Fruit fly (Drosophila melanogaster) whole organism, embryonic: ENCODE measurements around the gene SdhC.

Experiments
- Aef1 ChIP-seq: fragments of 200-800 bp; sonication (Bioruptor generic); IDR thresholded peaks from 3 replicates; pipeline ENCODE4 v1.3.6; 2022; ENCODE audit warnings: missing biosample characterization, missing genetic modification characterization
- Asciz ChIP-seq: fragments of 200-800 bp; sonication (Bioruptor generic); optimal IDR thresholded peaks from 2 replicates; lab custom pipeline; 2017; ENCODE audit warnings: missing biosample characterization, mild to moderate bottlenecking, missing genetic modification characterization, missing genetic modification reagents
- Awh ChIP-seq: fragments of 200-800 bp; sonication (Bioruptor generic); IDR thresholded peaks from 2 replicates; pipeline ENCODE4, ENCODE4 v1.3.6; 2022; ENCODE audit warnings: missing biosample characterization, missing genetic modification characterization
- CG11247 ChIP-seq: fragments of 200-800 bp; sonication (Bioruptor generic); IDR thresholded peaks from 2 replicates; pipeline ENCODE4 v1.3.6; 2022; ENCODE audit warnings: missing biosample characterization, missing genetic modification characterization
- CG14710 ChIP-seq: fragments of 200-800 bp; sonication (Bioruptor generic); optimal IDR thresholded peaks from 3 replicates; lab custom pipeline; 2019; ENCODE audit warnings: missing biosample characterization, mild to moderate bottlenecking, missing genetic modification characterization, moderate library complexity
- CG15073 ChIP-seq: fragments of 200-800 bp; sonication (Bioruptor generic); optimal IDR thresholded peaks from 2 replicates; lab custom pipeline; 2016; ENCODE audit warnings: missing biosample characterization, missing genetic modification characterization
- CG16779 ChIP-seq: fragments of 200-800 bp; sonication (Bioruptor generic); IDR thresholded peaks from 2 replicates; pipeline ENCODE4 v1.3.6; 2022; ENCODE audit warnings: missing biosample characterization, missing genetic modification characterization
- CG18764 ChIP-seq: fragments of 200-800 bp; sonication (Bioruptor generic); optimal IDR thresholded peaks from 3 replicates; lab custom pipeline; 2016; ENCODE audit warnings: missing biosample characterization, missing genetic modification characterization
- CG2129 ChIP-seq: fragments of 200-800 bp; sonication (Bioruptor generic); IDR thresholded peaks from 2 replicates; pipeline ENCODE4 v1.3.6; 2022; ENCODE audit warnings: missing biosample characterization, missing genetic modification characterization; ENCODE audit not compliant: partially characterized antibody
- CG30431 ChIP-seq: fragments of 200-800 bp; sonication (Bioruptor generic); optimal IDR thresholded peaks from 2 replicates; lab custom pipeline; 2017; ENCODE audit warnings: missing biosample characterization, missing genetic modification characterization
- CG3065 ChIP-seq: fragments of 200-800 bp; sonication (Bioruptor generic); optimal IDR thresholded peaks from 2 replicates; lab custom pipeline; 2016; ENCODE audit warnings: missing biosample characterization, missing genetic modification characterization
- CG32772 ChIP-seq: fragments of 200-800 bp; sonication (Bioruptor generic); IDR thresholded peaks from 2 replicates; pipeline ENCODE4 v1.3.6; 2022; ENCODE audit warnings: missing biosample characterization, missing genetic modification characterization
- CG33213 ChIP-seq: fragments of 200-800 bp; sonication (Bioruptor generic); optimal IDR thresholded peaks from 3 replicates; lab custom pipeline; 2016; ENCODE audit warnings: missing biosample characterization, missing genetic modification characterization
- CG4282 ChIP-seq: fragments of 200-800 bp; sonication (Bioruptor generic); optimal IDR thresholded peaks from 2 replicates; lab custom pipeline; 2016; ENCODE audit warnings: missing biosample characterization, missing genetic modification characterization
- CG5180 ChIP-seq: fragments of 200-800 bp; sonication (Bioruptor generic); optimal IDR thresholded peaks from 3 replicates; lab custom pipeline; 2017; ENCODE audit warnings: missing biosample characterization, missing genetic modification characterization, mild to moderate bottlenecking, moderate library complexity, missing genetic modification reagents
- CG6254 ChIP-seq: fragments of 200-800 bp; sonication (Bioruptor generic); optimal IDR thresholded peaks from 3 replicates; lab custom pipeline; 2017; ENCODE audit warnings: mild to moderate bottlenecking, missing biosample characterization, missing genetic modification reagents, missing genetic modification characterization
- CG6689 ChIP-seq: fragments of 200-800 bp; sonication (Bioruptor generic); IDR thresholded peaks from 2 replicates; pipeline ENCODE4 v1.3.6; 2022; ENCODE audit warnings: missing biosample characterization, missing genetic modification characterization
- CG8478 ChIP-seq: fragments of >200 bp; optimal IDR thresholded peaks from 2 replicates; lab custom pipeline; 2018
- CG9437 ChIP-seq: fragments of 200-800 bp; sonication (Bioruptor generic); optimal IDR thresholded peaks from 2 replicates; lab custom pipeline; 2018; ENCODE audit warnings: missing biosample characterization, mild to moderate bottlenecking, missing genetic modification characterization
- GATAe ChIP-seq: fragments of 200-800 bp; sonication (Bioruptor generic); conservative IDR thresholded peaks from 2 replicates; pipeline ENCODE4 v1.3.6; 2022; ENCODE audit warnings: missing biosample characterization, missing genetic modification characterization
- HLH54F ChIP-seq: fragments of 200-800 bp; sonication (Bioruptor generic); optimal IDR thresholded peaks from 3 replicates; lab custom pipeline; 2016; ENCODE audit warnings: missing biosample characterization, missing genetic modification characterization
- HmgZ ChIP-seq: fragments of 200-800 bp; sonication (Bioruptor generic); optimal IDR thresholded peaks from 2 replicates; lab custom pipeline; 2018; ENCODE audit warnings: missing biosample characterization, mild to moderate bottlenecking, missing genetic modification characterization
- Lhr ChIP-seq: fragments of 200-800 bp; sonication (Bioruptor generic); optimal IDR thresholded peaks from 3 replicates; lab custom pipeline; 2017; ENCODE audit warnings: mild to moderate bottlenecking, missing biosample characterization, missing genetic modification reagents, missing genetic modification characterization
- MTF-1 ChIP-seq: fragments of 200-800 bp; sonication (Bioruptor generic); optimal IDR thresholded peaks from 2 replicates; lab custom pipeline; 2018; ENCODE audit warnings: missing biosample characterization, mild to moderate bottlenecking, missing genetic modification characterization, borderline replicate concordance
- Mad ChIP-seq: fragments of 200-800 bp; sonication (Bioruptor generic); optimal IDR thresholded peaks from 2 replicates; lab custom pipeline; 2016; ENCODE audit warnings: missing biosample characterization, missing genetic modification characterization
- PHDP ChIP-seq: fragments of 200-800 bp; sonication (Bioruptor generic); optimal IDR thresholded peaks from 3 replicates; lab custom pipeline; 2018; ENCODE audit warnings: missing biosample characterization, mild to moderate bottlenecking, missing genetic modification characterization, moderate library complexity
- Ptx1 ChIP-seq: fragments of 200-800 bp; sonication (Bioruptor generic); IDR thresholded peaks from 2 replicates; pipeline ENCODE4 v1.3.6; 2022; ENCODE audit warnings: missing biosample characterization, missing genetic modification characterization
- Side ChIP-seq: fragments of 200-800 bp; sonication (Bioruptor generic); optimal IDR thresholded peaks from 2 replicates; lab custom pipeline; 2016; ENCODE audit warnings: missing biosample characterization, missing genetic modification characterization
- Stat92E ChIP-seq, 3 experiments: fragments of >200 bp in 2 of 3; fragments of 200-800 bp in 1 of 3; sonication (Bioruptor generic) in 1 of 3; optimal IDR thresholded peaks; 2 replicates each; lab custom pipeline; 2017 to 2019; ENCODE audit warnings: missing biosample characterization in 3 of 3, missing genetic modification characterization in 3 of 3, mild to moderate bottlenecking in 1 of 3, moderate library complexity in 1 of 3
- Usf ChIP-seq: fragments of 200-800 bp; sonication (Bioruptor generic); optimal IDR thresholded peaks from 2 replicates; lab custom pipeline; 2017; ENCODE audit warnings: missing genotype, missing biosample characterization, missing genetic modification characterization
- Xbp1 ChIP-seq: fragments of 200-800 bp; sonication (Bioruptor generic); optimal IDR thresholded peaks from 3 replicates; lab custom pipeline; 2016; ENCODE audit warnings: missing biosample characterization, mild to moderate bottlenecking, missing genetic modification characterization
- aop ChIP-seq: fragments of 200-800 bp; sonication (Bioruptor generic); IDR thresholded peaks from 2 replicates; pipeline ENCODE4 v1.3.6; 2022; ENCODE audit warnings: missing biosample characterization, missing genetic modification characterization
- ap ChIP-seq: fragments of 200-800 bp; sonication (Bioruptor generic); IDR thresholded peaks from 2 replicates; pipeline ENCODE4 v1.3.6; 2022; ENCODE audit warnings: missing biosample characterization, missing genetic modification characterization
- ato ChIP-seq: fragments of 200-800 bp; sonication (Bioruptor generic); IDR thresholded peaks from 2 replicates; pipeline ENCODE4 v1.3.6; 2022; ENCODE audit warnings: missing biosample characterization, missing genetic modification characterization; ENCODE audit not compliant: partially characterized antibody
- bbx ChIP-seq: fragments of 200-800 bp; sonication (Bioruptor generic); IDR thresholded peaks from 2 replicates; pipeline ENCODE4 v1.3.6; 2022; ENCODE audit warnings: missing biosample characterization, missing genetic modification characterization; ENCODE audit not compliant: partially characterized antibody
- cato ChIP-seq: fragments of 200-800 bp; sonication (Bioruptor generic); optimal IDR thresholded peaks from 2 replicates; lab custom pipeline; 2016; ENCODE audit warnings: missing biosample characterization, missing genetic modification characterization, borderline replicate concordance
- caup ChIP-seq: fragments of 200-800 bp; sonication (Bioruptor generic); optimal IDR thresholded peaks from 3 replicates; lab custom pipeline; 2017; ENCODE audit warnings: missing biosample characterization, mild to moderate bottlenecking, missing genetic modification characterization, moderate library complexity; ENCODE audit not compliant: severe bottlenecking
- cg ChIP-seq: fragments of 200-800 bp; sonication (Bioruptor generic); optimal IDR thresholded peaks from 3 replicates; lab custom pipeline; 2019; ENCODE audit warnings: missing biosample characterization, mild to moderate bottlenecking, missing genetic modification characterization, moderate library complexity
- dan ChIP-seq: fragments of 200-800 bp; sonication (Bioruptor generic); IDR thresholded peaks from 2 replicates; pipeline ENCODE4 v1.3.6; 2022; ENCODE audit warnings: missing biosample characterization, missing genetic modification characterization
- dm ChIP-seq: fragments of 200-800 bp; sonication (Bioruptor generic); optimal IDR thresholded peaks from 3 replicates; lab custom pipeline; 2016; ENCODE audit warnings: missing biosample characterization, missing genetic modification characterization
- fd3F ChIP-seq: fragments of 200-800 bp; sonication (Bioruptor generic); optimal IDR thresholded peaks from 2 replicates; lab custom pipeline; 2018; ENCODE audit warnings: missing biosample characterization, mild to moderate bottlenecking, missing genetic modification characterization, moderate library complexity
- gce ChIP-seq: fragments of 200-800 bp; sonication (Bioruptor generic); IDR thresholded peaks from 3 replicates; pipeline ENCODE4 v1.3.6; 2022; ENCODE audit warnings: missing biosample characterization, missing genetic modification characterization
- gro ChIP-seq: fragments of 200-800 bp; sonication (Bioruptor generic); optimal IDR thresholded peaks from 2 replicates; lab custom pipeline; 2016; ENCODE audit warnings: missing biosample characterization, missing genetic modification characterization
- klu ChIP-seq: fragments of 200-800 bp; sonication (Bioruptor generic); IDR thresholded peaks from 2 replicates; pipeline ENCODE4 v1.3.6; 2022; ENCODE audit warnings: missing biosample characterization, missing genetic modification characterization
- kni ChIP-seq: fragments of 200-800 bp; sonication (Bioruptor generic); optimal IDR thresholded peaks from 3 replicates; lab custom pipeline; 2017; ENCODE audit warnings: mild to moderate bottlenecking, missing biosample characterization, missing genetic modification reagents, missing genetic modification characterization
- lov ChIP-seq, 2 experiments: fragments of 200-800 bp in 1 of 2; fragments of >200 bp in 1 of 2; sonication (Bioruptor generic) in 1 of 2; IDR thresholded peaks in 1 of 2; optimal IDR thresholded peaks in 1 of 2; 2 replicates in 1 of 2; 3 replicates in 1 of 2; pipeline versions ENCODE4 v1.3.6 to Lab custom; 2017 to 2022; ENCODE audit warnings: missing biosample characterization in 1 of 2, missing genetic modification characterization in 1 of 2
- sisA ChIP-seq: fragments of 200-800 bp; sonication (Bioruptor generic); IDR thresholded peaks from 2 replicates; pipeline ENCODE4 v1.3.6; 2022; ENCODE audit warnings: missing biosample characterization, missing genetic modification characterization
- sqz ChIP-seq: fragments of 200-800 bp; sonication (Bioruptor generic); optimal IDR thresholded peaks from 3 replicates; lab custom pipeline; 2018; ENCODE audit warnings: missing biosample characterization, mild to moderate bottlenecking, missing genetic modification characterization
- usp ChIP-seq: fragments of >200 bp; optimal IDR thresholded peaks from 2 replicates; lab custom pipeline; 2017; ENCODE audit warnings: missing biosample characterization, missing genetic modification characterization

SdhC gene

DNA sequence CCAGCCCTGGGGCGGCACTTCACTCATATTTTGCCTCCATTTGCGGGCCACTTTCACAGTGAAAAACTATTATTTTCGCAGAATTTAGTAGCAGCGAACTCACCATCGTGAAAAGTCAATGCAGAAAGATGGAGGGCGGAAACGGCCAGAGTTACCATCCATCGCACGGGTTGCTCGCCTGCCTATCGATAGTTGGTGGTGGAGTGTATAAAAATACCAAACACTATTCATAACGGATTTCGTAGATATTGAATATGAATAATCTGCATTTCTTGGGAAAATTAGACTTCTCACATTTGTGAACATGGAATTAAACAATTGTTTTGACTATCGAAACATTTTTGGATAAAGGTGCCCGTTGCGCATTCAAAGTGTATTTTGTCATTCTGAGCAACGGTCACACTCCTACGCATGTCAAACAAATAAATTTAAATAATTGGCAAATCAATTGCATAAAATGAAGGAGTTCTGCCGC lies 6.5 kb upstream of the SdhC start, which contains the start of the genes RpS25 and CG4820 (continued):
- TF ChIP-seq CG9437 (GFP tag; lab: Kevin White, UChicago), result peak; percentile 82
- no peak for TF ChIP-seq cg (GFP tag; lab: Kevin White, UChicago)
- TF ChIP-seq dm (GFP tag; lab: Kevin White, UChicago), result peak; percentile 97
- TF ChIP-seq CG15073 (GFP tag; lab: Kevin White, UChicago), result peak; percentile 9
- peak; percentile 64 for TF ChIP-seq ato (GFP tag; lab: Robert Waterston, UW)
- TF ChIP-seq HLH54F (GFP tag; lab: Kevin White, UChicago), result peak; percentile 84
- TF ChIP-seq CG8478 (lab: Kevin White, UChicago), result no peak
- peak; percentile 77 for TF ChIP-seq CG2129 (GFP tag; lab: Robert Waterston, UW)
- peak; percentile 74 for TF ChIP-seq CG3065 (GFP tag; lab: Kevin White, UChicago)
- no peak for TF ChIP-seq usp (GFP tag; lab: Kevin White, UChicago)
- peak; percentile 79 for TF ChIP-seq CG32772 (GFP tag; lab: Robert Waterston, UW)
- peak; percentile 74 for TF ChIP-seq CG6254
- 0 out of 2 replicates have a peak, but pooled peaks have one; percentile 15 for TF ChIP-seq aop (GFP tag; lab: Robert Waterston, UW)
- TF ChIP-seq CG18764 (GFP tag; lab: Kevin White, UChicago), result peak; percentile 90
- peak; percentile 70 for TF ChIP-seq GATAe (GFP tag; lab: Robert Waterston, UW)
- peak; percentile 96 for TF ChIP-seq CG6689 (GFP tag; lab: Robert Waterston, UW)
- peak; percentile 80 for TF ChIP-seq Usf (GFP tag; lab: Kevin White, UChicago)
- TF ChIP-seq Awh (GFP tag; lab: Robert Waterston, UW), result peak; percentile 78
- peak; percentile 94 for TF ChIP-seq Side (GFP tag; lab: Kevin White, UChicago)
- peak; percentile 79 for TF ChIP-seq Ptx1 (GFP tag; lab: Robert Waterston, UW)
- peak; percentile 96 for TF ChIP-seq CG33213 (GFP tag; lab: Kevin White, UChicago)
- peak; percentile 96 for TF ChIP-seq CG14710 (tag; lab: Kevin White, UChicago)
- peak; percentile 86; the same call in 2 of the 3 replicates for TF ChIP-seq gce (GFP tag; lab: Robert Waterston, UW)
- peak; percentile 83 for TF ChIP-seq CG11247 (GFP tag; lab: Robert Waterston, UW)
- peak; percentile 91 for TF ChIP-seq sqz (GFP tag; lab: Kevin White, UChicago)
- TF ChIP-seq CG5180, result peak; percentile 81
- TF ChIP-seq kni, result peak; percentile 95
- TF ChIP-seq Asciz, result peak; percentile 89
- peak; percentile 91 for TF ChIP-seq Mad (GFP tag; lab: Kevin White, UChicago)
- TF ChIP-seq Stat92E (GFP tag; optimal IDR thresholded peaks at IDR 0.05; lab: Kevin White, UChicago), result peak in 1 of 3 experiments; percentile 66
- TF ChIP-seq lov (optimal IDR thresholded peaks at IDR 0.05; lab: Kevin White, UChicago), result no peak
- peak; percentile 89 for TF ChIP-seq lov (GFP tag; IDR thresholded peaks at IDR 0.05; lab: Robert Waterston, UW)
- TF ChIP-seq ap (GFP tag; lab: Robert Waterston, UW), result peak; percentile 71
- TF ChIP-seq cato (GFP tag; lab: Kevin White, UChicago), result peak; percentile 82
- peak; percentile 96 for TF ChIP-seq MTF-1 (GFP tag; lab: Kevin White, UChicago)
- TF ChIP-seq Xbp1 (GFP tag; lab: Kevin White, UChicago), result peak; percentile 89
- TF ChIP-seq caup (GFP tag; lab: Kevin White, UChicago), result peak; percentile 97
- peak; percentile 59 for TF ChIP-seq klu (GFP tag; lab: Robert Waterston, UW)
- peak; percentile 40; the same call in 1 of the 2 replicates for TF ChIP-seq sisA
- peak; percentile 70 for TF ChIP-seq bbx (GFP tag; lab: Robert Waterston, UW)
- peak; percentile 94 for TF ChIP-seq gro (GFP tag; lab: Kevin White, UChicago)
- TF ChIP-seq fd3F, result peak; percentile 85
- TF ChIP-seq HmgZ (tag; lab: Kevin White, UChicago), result peak; percentile 92
- peak; percentile 83 for TF ChIP-seq CG30431 (GFP tag; lab: Kevin White, UChicago)
- TF ChIP-seq CG4282 (GFP tag; lab: Kevin White, UChicago), result peak; percentile 62
- TF ChIP-seq PHDP, result peak; percentile 91
- peak; percentile 79 for TF ChIP-seq CG16779 (GFP tag; lab: Robert Waterston, UW)
- peak; percentile 90 for TF ChIP-seq Lhr (GFP tag; lab: Kevin White, UChicago)
- peak; percentile 59; the same call in 2 of the 3 replicates for TF ChIP-seq Aef1 (GFP tag; lab: Robert Waterston, UW)
- no peak for TF ChIP-seq dan (GFP tag; lab: Robert Waterston, UW)
